Worm (Caenorhabditis elegans) whole organism, dauer: ENCODE data around the gene C44C10.9.

Source experiments
- unc-62 ChIP-seq: sonication (generic microtip); optimal IDR thresholded peaks from 2 replicates; lab custom pipeline; 2017; ENCODE audit warnings: missing biosample characterization, missing genetic modification reagents, missing genetic modification characterization

Gene C44C10.9

DNA sequence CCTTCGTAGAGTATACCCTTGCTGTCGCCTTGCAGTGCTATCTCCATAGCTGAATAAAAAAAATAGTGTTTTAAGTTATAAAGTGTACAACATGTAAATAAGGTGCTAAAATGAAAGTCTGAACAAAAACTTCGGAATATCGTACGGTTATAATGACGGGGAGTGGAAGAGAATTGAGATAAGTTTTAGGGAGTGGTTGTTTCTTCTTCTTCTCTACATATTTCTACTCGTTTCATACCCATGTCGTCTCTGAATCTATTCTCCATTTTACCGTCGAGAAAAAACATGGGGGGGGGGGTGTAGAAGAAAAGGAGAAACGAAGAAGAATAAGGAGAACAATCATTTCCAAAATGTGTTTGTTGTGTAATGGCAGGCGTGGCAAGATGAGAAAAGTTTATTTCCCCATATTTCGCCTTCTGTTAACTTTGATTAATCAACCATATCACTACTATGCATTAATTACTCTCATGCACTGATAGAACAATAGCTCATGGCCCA, at the start of gene C44C10.9:
Gene C44C10.9, minus strand, starts transcription at position 51 of the 498 bp plus-strand sequence.
- no peak for TF ChIP-seq unc-62 (GFP tag; lab: Kevin White, UChicago)

DNA sequence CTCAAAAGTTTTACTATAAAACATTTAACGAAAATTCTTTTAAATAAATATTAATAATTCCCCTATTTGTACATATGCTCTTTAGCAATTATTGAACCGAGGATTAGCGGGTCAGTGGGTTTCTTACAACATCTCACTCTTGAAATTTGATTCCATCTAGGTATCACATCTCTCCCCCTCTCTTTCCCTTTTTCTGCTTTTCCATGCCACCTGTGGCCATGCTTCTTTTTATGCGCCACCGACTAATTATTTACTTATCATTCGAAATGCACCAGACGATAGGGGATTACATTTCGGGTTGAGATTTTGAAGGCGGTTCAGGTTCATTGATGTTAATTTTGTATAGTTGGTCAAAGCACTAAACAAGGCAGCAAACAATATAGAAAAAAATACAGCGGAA, 49.5 kb upstream of the C44C10.9 start:
- TF ChIP-seq unc-62 (GFP tag; lab: Kevin White, UChicago), result no peak

DNA sequence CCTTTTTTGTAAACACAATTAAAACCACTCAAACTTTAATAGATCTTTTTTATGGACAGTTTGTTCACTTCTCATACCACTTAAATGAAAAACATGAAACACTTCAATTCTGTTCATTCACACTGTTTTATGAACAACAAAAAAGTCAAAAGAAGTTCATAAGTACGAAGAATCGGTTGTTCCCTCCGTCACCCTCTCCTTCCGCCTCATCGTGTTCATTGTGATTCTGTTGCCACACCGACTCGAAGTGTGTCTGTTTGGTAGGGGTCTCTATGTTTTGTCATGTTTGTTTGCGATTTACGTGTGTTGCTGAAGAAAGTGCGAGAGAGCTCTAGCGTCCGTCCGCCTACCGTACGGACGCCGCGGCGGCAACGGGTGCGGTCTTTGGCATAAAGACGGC, 42.5 kb upstream of the C44C10.9 start, which contains the start of gene lact-7:
Gene lact-7, plus strand, starts transcription at position 301 of the 400 bp plus-strand sequence.
- TF ChIP-seq unc-62 (GFP tag; lab: Kevin White, UChicago), result no peak

DNA sequence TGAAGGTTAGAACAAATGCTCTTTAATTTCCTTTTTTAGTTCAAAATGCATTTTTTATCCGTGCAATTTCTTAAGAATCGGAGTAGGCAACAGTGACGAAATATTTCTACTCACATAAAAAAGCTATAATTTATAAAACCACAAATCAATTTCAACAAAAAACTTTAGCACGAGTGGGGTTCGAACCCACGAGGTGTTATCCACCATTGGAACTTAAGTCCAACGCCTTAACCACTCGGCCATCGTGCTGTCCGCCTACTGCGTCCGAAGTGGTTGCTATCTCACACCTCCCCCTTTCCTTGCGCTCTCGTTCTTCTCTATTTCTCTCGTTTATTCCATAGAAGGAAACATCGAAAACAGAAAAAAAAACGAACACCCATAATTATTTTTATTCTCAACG, 41.4 kb upstream of the C44C10.9 start:
- TF ChIP-seq unc-62 (GFP tag; lab: Kevin White, UChicago), result no peak

DNA sequence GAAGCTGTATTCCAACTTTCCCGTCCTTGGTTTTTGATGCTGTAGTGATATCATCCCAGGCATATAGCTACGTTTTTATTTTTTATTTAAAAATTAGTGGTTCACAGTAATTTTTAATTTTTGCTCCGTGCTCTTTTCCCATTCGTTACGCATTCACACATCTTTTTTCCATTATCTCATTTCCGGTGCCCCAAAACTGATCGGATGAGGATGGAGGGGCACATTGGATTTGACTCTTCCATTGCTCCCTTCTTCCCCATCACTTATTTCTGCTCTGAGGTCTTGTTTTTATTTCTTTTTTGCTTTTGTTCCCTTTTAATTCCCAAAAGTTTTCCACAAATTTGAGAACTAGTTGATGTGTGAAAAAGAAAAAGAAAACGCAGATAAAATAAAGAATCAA, 36.8 kb upstream of the C44C10.9 start:
- no peak for TF ChIP-seq unc-62 (GFP tag; lab: Kevin White, UChicago)

DNA sequence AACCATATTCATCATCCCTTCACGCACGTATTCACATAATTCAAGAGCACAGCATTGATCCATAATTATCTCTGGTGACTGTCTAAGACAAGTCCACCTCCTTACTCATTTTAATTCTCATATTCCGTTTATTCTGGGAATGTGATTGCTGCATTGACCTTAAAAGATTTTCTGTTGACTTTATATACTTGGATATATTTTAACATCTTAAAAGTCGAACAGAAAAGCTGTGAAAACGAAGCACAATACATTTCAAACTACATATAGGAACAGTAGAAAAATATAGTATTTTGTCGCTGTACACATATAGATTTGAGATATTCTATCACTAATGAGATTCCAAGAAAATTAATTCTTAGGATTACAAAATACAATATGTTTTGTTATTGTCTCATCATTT, 36.0 kb upstream of the C44C10.9 start:
- no peak for TF ChIP-seq unc-62 (GFP tag; lab: Kevin White, UChicago)

DNA sequence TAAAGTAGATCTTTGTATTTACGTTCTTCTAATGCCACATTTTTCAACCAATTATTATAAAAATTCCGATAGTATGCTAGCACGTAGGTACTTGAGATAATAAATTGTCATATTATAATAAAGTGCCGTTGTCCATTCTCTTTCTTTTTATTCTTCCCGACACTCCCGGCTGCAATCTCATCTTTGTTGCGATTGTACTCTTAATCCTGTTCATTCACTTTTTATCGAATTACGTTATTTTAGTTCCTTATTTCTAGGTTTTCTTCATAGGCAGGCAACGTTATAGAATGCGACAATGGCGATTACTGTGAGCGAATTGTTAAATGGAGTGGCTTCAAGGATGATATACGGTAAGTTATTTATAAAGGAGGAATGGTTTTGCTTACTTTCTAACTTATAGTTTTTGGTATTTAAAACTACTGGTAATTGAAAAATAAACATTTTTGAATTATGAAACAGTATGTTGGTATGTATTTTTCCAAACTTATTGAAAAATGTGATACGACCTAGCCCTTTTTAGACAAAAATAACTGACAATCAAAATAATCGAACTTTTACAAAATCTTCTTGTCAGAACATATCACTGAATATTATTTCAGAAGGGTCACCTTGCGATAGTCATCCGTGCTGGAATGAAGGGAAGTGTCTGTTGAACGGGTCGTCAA, 29.6 kb upstream of the C44C10.9 start, which contains the start of gene C40H5.2:
Gene C40H5.2, plus strand, starts transcription at position 256 of the 665 bp plus-strand sequence.
- TF ChIP-seq unc-62 (GFP tag; lab: Kevin White, UChicago), result no peak

DNA sequence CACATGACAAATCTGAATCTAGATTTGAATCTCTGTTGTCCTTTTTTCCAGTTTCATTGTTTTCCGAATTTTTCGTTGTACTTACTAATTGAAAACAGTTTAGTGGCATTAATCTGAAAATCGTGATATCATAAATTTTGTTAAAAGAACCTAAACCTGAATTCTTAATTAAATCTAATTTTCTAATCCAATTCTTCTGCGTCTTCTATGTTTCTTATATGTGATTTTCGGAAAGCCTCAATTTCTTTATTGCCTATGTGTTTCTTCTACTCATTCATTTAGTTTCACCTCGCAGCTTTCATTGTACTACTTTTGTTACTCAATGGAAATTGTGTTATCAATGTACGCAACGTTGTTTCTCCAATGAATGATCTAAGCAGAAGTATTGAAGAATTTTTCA, 27.4 kb upstream of the C44C10.9 start:
- no peak for TF ChIP-seq unc-62 (GFP tag; lab: Kevin White, UChicago)

DNA sequence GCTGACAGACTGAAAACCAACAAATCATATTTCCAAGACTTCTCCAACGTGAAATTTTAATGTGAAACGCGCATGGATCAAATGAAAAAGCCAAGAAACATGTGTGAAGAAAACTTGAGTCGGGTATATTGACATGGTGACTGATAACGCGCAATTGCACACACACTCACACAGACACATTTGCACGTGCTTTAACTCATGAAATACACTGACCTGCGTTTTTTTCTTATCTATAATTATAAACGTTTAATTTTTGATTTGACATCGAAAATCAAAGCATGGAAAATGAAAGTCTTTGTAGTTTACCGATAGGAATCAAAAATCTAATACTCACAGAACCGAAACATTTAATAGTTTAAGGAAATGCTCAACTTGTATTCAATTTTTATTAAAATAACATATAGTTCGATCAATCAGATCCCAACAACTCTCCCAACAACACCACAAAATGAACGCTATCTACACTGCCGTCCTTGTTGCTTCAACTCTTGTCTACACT, 22.3 kb upstream of the C44C10.9 start, which contains the start of gene nspa-9:
Gene nspa-9, plus strand, starts transcription at position 449 of the 499 bp plus-strand sequence.
- TF ChIP-seq unc-62 (GFP tag; lab: Kevin White, UChicago), result no peak

DNA sequence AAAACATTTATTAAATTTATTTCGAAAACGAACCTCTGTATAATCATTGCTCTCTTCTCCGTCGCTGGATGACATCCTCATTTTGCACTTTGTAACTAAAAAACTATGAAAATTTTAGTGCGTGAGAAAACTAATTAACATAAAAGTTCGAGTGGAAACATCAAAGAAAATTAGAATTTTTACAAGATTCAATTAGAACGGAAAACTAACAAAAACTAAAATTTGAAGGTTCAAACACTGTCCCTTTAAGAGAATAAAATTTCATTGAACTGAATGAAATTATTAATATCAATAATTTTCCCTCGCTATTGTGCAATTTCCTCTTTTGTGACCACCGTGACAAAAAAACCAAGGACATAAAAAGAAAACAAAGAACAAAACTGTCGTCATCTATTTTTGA, 20.7 kb upstream of the C44C10.9 start, which contains the start of gene D1053.3:
Gene D1053.3, minus strand, starts transcription at position 101 of the 400 bp plus-strand sequence.
- no peak for TF ChIP-seq unc-62 (GFP tag; lab: Kevin White, UChicago)

DNA sequence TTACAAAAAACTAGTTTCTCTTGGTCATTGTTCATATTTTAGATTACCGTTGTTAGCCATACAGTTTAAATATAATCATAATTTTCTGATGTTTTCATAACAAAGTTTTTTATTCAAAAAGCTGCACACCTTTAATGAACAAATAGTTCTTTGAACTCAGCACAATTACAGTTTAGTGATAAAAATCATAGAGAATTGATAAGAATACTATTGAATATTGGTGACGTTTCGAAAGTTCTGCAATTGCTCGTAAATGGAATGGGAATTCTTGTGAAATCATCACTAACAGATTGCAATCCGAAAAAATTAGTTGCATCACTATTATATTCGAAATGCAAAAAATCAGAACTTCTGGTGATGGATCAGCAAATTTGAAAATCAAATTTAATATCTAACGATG, 17.8 kb upstream of the C44C10.9 start:
- no peak for TF ChIP-seq unc-62 (GFP tag; lab: Kevin White, UChicago)

DNA sequence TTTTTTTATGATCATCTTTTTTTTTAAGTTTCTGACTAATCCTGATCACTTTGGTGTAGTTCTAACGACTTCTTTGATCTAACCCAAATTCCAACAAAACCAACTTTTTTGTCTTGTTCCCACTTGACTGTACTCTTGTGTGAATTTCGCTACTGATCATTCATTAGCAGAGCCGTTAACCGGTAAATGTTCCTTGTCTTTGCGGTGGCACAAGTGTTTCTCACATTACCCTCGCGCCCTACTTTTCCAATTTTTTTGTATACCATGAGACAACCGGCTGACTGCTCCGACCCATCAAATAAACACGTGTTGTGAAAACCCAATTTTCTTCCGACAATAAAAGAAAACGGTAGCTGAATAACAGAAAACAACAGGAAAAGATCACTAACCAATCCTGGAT, 16.4 kb upstream of the C44C10.9 start:
- no peak for TF ChIP-seq unc-62 (GFP tag; lab: Kevin White, UChicago)

DNA sequence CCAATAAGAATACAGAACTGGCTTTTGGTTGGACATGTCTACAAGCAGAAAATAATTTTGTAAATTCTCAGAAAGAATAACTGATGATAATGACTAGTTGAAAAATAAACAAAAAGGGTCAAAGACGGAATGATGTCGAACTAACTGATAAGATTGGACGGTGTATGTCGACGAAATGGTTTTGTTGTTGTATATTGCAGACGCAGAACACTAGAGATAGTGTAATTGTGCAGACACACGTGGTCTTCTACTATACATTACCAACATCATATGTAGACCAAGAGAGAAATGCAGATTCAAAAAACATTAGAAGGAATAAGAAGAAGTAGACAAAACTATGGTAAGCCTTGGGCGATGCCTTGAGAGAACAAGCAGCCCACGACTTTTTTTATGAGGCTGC, 11.4 kb upstream of the C44C10.9 start, which contains the start of the genes gst-42 and D1053.2:
Gene gst-42, minus strand, starts transcription at position 176 of the 400 bp plus-strand sequence.
Gene D1053.2, plus strand, starts transcription at position 391 of the 400 bp plus-strand sequence.
- TF ChIP-seq unc-62 (GFP tag; lab: Kevin White, UChicago), result no peak

DNA sequence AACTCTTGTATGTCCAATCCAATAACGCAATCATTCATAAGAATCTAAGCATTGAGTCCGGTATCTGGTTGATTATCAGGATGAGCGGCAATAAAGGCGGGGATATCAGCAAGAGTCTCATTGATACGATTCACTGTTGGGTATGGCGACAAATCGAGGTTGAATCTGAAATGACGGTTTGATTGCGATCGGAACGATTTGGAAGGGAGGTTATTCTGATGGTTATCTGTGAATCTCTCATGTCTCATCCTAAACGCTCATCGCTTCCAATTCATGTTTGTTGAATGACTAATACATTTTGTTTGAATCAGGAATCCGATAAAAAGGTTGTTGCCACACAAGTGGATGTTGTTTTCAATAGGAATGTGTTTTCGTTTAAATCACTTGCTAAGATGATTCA, 10.1 kb upstream of the C44C10.9 start:
- TF ChIP-seq unc-62 (GFP tag; lab: Kevin White, UChicago), result no peak

DNA sequence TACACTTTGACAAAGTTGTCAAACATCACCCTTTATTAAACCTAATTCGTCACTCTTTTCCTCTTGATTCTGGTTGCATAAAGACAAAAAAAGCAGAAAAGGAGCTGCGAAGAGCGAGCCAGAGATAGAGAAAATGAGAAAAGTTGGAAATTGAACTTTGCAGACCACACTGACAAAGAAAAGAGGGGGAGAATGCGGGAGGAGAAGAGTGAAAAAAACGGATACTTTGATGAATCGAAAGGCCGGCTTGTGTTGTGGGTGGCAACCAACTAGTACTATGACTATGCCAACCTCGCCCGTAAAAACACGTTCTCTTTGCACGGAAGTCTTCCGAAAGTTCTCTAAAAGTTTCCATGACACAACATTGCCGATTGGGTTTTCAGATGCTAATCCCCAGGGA, 9.3 kb upstream of the C44C10.9 start:
- no peak for TF ChIP-seq unc-62 (GFP tag; lab: Kevin White, UChicago)

DNA sequence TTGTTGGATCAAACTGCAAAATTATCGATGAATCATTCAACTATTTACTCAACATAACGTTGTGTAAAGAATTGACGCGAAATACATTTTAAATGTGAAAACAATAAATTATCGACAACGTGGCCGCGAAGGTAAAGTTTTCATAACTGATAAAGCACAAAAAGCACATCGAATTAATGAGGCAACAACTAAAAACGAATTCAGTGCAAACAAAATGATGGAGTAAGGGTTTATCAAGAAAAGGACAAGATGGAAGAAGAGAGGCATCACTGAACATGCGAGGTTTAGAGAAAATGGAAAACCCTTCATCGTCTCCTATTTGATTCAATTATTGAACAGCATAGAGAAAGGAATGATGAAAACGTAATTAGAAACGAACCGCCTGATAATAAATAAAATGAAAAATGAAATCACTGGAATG, 7.5 kb upstream of the C44C10.9 start, which contains the start of gene D1053.4:
Gene D1053.4, minus strand, starts transcription at position 20 of the 421 bp plus-strand sequence.
- TF ChIP-seq unc-62 (GFP tag; lab: Kevin White, UChicago), result no peak
